Worm (Caenorhabditis elegans) whole organism, early embryonic: ENCODE measurements around the gene sdz-37.
"Not testable (repeated sequence)": the region's sequence is repeated elsewhere in the genome, so short reads cannot be mapped to it uniquely, and the experiment has no call there.

ENCODE experiments used
- F13C5.2 ChIP-seq: sonication (generic microtip); optimal IDR thresholded peaks from 2 replicates; lab custom pipeline; 2017; ENCODE audit warnings: mild to moderate bottlenecking, missing genetic modification characterization, inconsistent platforms, missing compliant biosample characterization
- aly-1 ChIP-seq: sonication (generic microtip); optimal IDR thresholded peaks from 2 replicates; lab custom pipeline; 2016; ENCODE audit warnings: missing genetic modification characterization, missing compliant biosample characterization
- ama-1 ChIP-seq: fragments of 150-350 bp; optimal IDR thresholded peaks from 2 replicates; lab custom pipeline; 2014
- ceh-13 ChIP-seq: fragments of 200-800 bp; sonication (Bioruptor generic); optimal IDR thresholded peaks from 2 replicates; lab custom pipeline; 2018; ENCODE audit warnings: mild to moderate bottlenecking, missing genetic modification characterization, missing compliant biosample characterization
- ceh-36 ChIP-seq: sonication (generic microtip); optimal IDR thresholded peaks from 2 replicates; lab custom pipeline; 2016; ENCODE audit warnings: missing genetic modification characterization, inconsistent platforms, missing compliant biosample characterization
- ets-7 ChIP-seq: sonication (generic microtip); optimal IDR thresholded peaks from 2 replicates; lab custom pipeline; 2016; ENCODE audit warnings: missing genotype, missing genetic modification characterization, missing compliant biosample characterization
- flt-1 ChIP-seq: fragments of 200-800 bp; sonication (Bioruptor generic); IDR thresholded peaks from 2 replicates; pipeline ENCODE4 v1.3.6; 2022; ENCODE audit warnings: missing genetic modification characterization, missing compliant biosample characterization
- hmbx-1 ChIP-seq: sonication (generic microtip); optimal IDR thresholded peaks from 2 replicates; lab custom pipeline; 2016; ENCODE audit warnings: mild to moderate bottlenecking, missing genetic modification characterization, missing compliant biosample characterization
- hmg-4 ChIP-seq: fragments of 200-800 bp; sonication (Bioruptor generic); optimal IDR thresholded peaks from 2 replicates; lab custom pipeline; 2018; ENCODE audit warnings: mild to moderate bottlenecking, missing genetic modification characterization, missing compliant biosample characterization
- hnd-1 ChIP-seq: sonication (generic microtip); optimal IDR thresholded peaks from 2 replicates; lab custom pipeline; 2016; ENCODE audit warnings: missing genetic modification characterization, missing compliant biosample characterization
- scrt-1 ChIP-seq: fragments of 200-800 bp; sonication (Bioruptor generic); IDR thresholded peaks from 2 replicates; pipeline ENCODE4 v1.3.6; 2022; ENCODE audit warnings: missing genetic modification characterization, missing compliant biosample characterization
- sea-1 ChIP-seq: fragments of 200-800 bp; sonication (Bioruptor generic); conservative IDR thresholded peaks from 2 replicates; pipeline ENCODE4 v1.3.6; 2022; ENCODE audit warnings: missing genetic modification characterization, missing compliant biosample characterization
- tbx-37 ChIP-seq: fragments of 200-800 bp; sonication (Bioruptor generic); conservative IDR thresholded peaks from 2 replicates; pipeline ENCODE4 v1.3.6; 2022; ENCODE audit warnings: missing genetic modification reagents, missing genetic modification characterization, missing compliant biosample characterization

DNA sequence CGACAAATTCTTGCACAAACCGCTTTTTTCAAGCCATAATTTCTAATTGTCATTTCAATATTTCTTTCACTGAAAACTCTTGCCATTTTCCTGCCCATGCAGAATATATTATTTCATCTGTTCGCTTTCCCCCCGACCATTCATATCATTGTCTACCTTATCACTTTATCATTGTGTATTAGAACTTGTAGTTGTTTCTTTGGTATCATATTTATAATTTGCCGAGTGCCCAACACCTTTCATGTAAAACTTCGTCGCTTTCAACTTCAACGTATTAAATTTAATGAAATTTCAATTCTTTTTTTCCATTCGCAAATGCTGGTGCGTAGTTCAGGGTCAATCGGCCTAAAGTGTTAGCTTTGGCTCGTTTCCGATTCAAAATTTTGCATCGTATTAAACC is 21.8 kb upstream of the sdz-37 start, which contains the start of gene ZK673.1:
- TF ChIP-seq ceh-13 (GFP tag; lab: Kevin White, UChicago); ets-7 (tag; lab: Kevin White, UChicago); ama-1 (lab: Kevin White, UChicago); ceh-36; scrt-1 (GFP tag; lab: Robert Waterston, UW); hmg-4; aly-1 (tag; lab: Kevin White, UChicago); sea-1 (GFP tag; lab: Robert Waterston, UW); tbx-37; flt-1 (GFP tag; lab: Robert Waterston, UW); hmbx-1; hnd-1; F13C5.2 (tag; lab: Kevin White, UChicago): not testable (repeated sequence)
